Worm (Caenorhabditis elegans): ENCODE results near the gene C02D5.4.

ce11 chrIII:8506348-8506747 is 45.6 kb upstream of the C02D5.4 start:
- no peak for TF ChIP-seq ceh-19 (GFP tag; optimal IDR thresholded peaks at IDR 0.05)
- TF ChIP-seq pqm-1 (tag; optimal IDR thresholded peaks at IDR 0.05): no peak
- TF ChIP-seq tbx-7 (tag; optimal IDR thresholded peaks at IDR 0.05): no peak
- no peak for TF ChIP-seq ceh-9 (tag; optimal IDR thresholded peaks at IDR 0.05)
- TF ChIP-seq pat-9 (tag; optimal IDR thresholded peaks at IDR 0.05): no peak
- TF ChIP-seq fkh-10 (GFP tag; optimal IDR thresholded peaks at IDR 0.05): no peak
- TF ChIP-seq ref-2 (tag; optimal IDR thresholded peaks at IDR 0.05): no peak

Measured in whole organism, late embryonic.